Fruit fly (Drosophila melanogaster) whole organism, wandering third instar larva: ENCODE results near the gene CG5435.
A peak's percentile ranks its signal among the peaks of the same experiment; 100 is the strongest.

Experiments
- Abd-B ChIP-seq: fragments of >200 bp; optimal IDR thresholded peaks from 2 replicates; lab custom pipeline; 2017; ENCODE audit warnings: missing biosample characterization, missing genetic modification characterization
- CG32264 ChIP-seq: fragments of 200-800 bp; sonication (Bioruptor generic); optimal IDR thresholded peaks from 2 replicates; lab custom pipeline; 2016; ENCODE audit warnings: missing biosample characterization, missing genetic modification characterization
- CG9705 ChIP-seq: fragments of 200-800 bp; sonication (Bioruptor generic); optimal IDR thresholded peaks from 2 replicates; lab custom pipeline; 2018; ENCODE audit warnings: missing biosample characterization, mild to moderate bottlenecking, missing genetic modification characterization
- CrebA ChIP-seq: fragments of 200-800 bp; sonication (Bioruptor generic); optimal IDR thresholded peaks from 2 replicates; lab custom pipeline; 2016; ENCODE audit warnings: missing biosample characterization, mild to moderate bottlenecking, missing genetic modification characterization, borderline replicate concordance
- Dfd ChIP-seq: fragments of >200 bp; optimal IDR thresholded peaks from 2 replicates; lab custom pipeline; 2017; ENCODE audit warnings: missing biosample characterization, missing genetic modification characterization
- Dif ChIP-seq: fragments of 200-275, 200-300 bp; sonication (Bioruptor generic); optimal IDR thresholded peaks from 2 replicates; lab custom pipeline; 2018; ENCODE audit warnings: missing biosample characterization, missing genetic modification characterization; ENCODE audit not compliant: partially characterized antibody
- GATAd ChIP-seq: sonication (Bioruptor generic); optimal IDR thresholded peaks from 2 replicates; lab custom pipeline; 2016; ENCODE audit warnings: missing biosample characterization, missing genetic modification characterization
- HLH106 ChIP-seq: fragments of 200-800 bp; optimal IDR thresholded peaks from 3 replicates; lab custom pipeline; 2019; ENCODE audit warnings: missing biosample characterization, mild to moderate bottlenecking, missing genetic modification characterization, moderate library complexity
- Hnf4 ChIP-seq: fragments of 200-800 bp; sonication (Bioruptor generic); optimal IDR thresholded peaks from 2 replicates; lab custom pipeline; 2016; ENCODE audit warnings: missing biosample characterization, mild to moderate bottlenecking, missing genetic modification characterization
- Hr78 ChIP-seq: fragments of >200 bp; optimal IDR thresholded peaks from 2 replicates; lab custom pipeline; 2017; ENCODE audit warnings: missing biosample characterization, missing genetic modification characterization
- Hr83 ChIP-seq: fragments of 200-300 bp; sonication (Bioruptor generic); optimal IDR thresholded peaks from 2 replicates; lab custom pipeline; 2016; ENCODE audit warnings: missing biosample characterization, mild to moderate bottlenecking, missing genetic modification characterization, moderate library complexity; ENCODE audit not compliant: poor library complexity, severe bottlenecking
- Jra ChIP-seq: sonication (Bioruptor generic); optimal IDR thresholded peaks from 2 replicates; lab custom pipeline; 2016; ENCODE audit warnings: missing biosample characterization, missing genetic modification characterization
- Mio ChIP-seq: sonication (Bioruptor generic); optimal IDR thresholded peaks from 2 replicates; lab custom pipeline; 2016; ENCODE audit warnings: missing biosample characterization, missing genetic modification characterization
- Myc ChIP-seq: fragments of >200 bp; optimal IDR thresholded peaks from 2 replicates; lab custom pipeline; 2017
- N ChIP-seq: fragments of >200 bp; optimal IDR thresholded peaks from 2 replicates; lab custom pipeline; 2018; ENCODE audit warnings: missing biosample characterization, missing external identifiers, missing genetic modification characterization
- OdsH ChIP-seq: fragments of 200-800 bp; sonication (Bioruptor generic); optimal IDR thresholded peaks from 2 replicates; lab custom pipeline; 2016; ENCODE audit warnings: missing biosample characterization, mild to moderate bottlenecking, missing genetic modification characterization
- Rel ChIP-seq, 2 experiments: fragments of 200-800 bp; sonication (Bioruptor generic) in 1 of 2; optimal IDR thresholded peaks; 2 replicates in 1 of 2; 3 replicates in 1 of 2; lab custom pipeline; 2016 to 2019; ENCODE audit warnings: mild to moderate bottlenecking in 2 of 2, missing biosample characterization in 2 of 2, missing genetic modification characterization in 2 of 2, moderate library complexity in 1 of 2
- Sp1 ChIP-seq: fragments of 200-800 bp; sonication (Bioruptor generic); optimal IDR thresholded peaks from 3 replicates; lab custom pipeline; 2019; ENCODE audit warnings: missing biosample characterization, mild to moderate bottlenecking, missing genetic modification characterization, moderate library complexity
- Vsx2 ChIP-seq: fragments of 200-300, 225-300 bp; sonication (Bioruptor generic); optimal IDR thresholded peaks from 2 replicates; lab custom pipeline; 2018; ENCODE audit warnings: missing biosample characterization, missing genetic modification characterization; ENCODE audit not compliant: partially characterized antibody
- br ChIP-seq: fragments of 200-800 bp; sonication (Bioruptor generic); optimal IDR thresholded peaks from 2 replicates; lab custom pipeline; 2016; ENCODE audit warnings: missing biosample characterization, missing genetic modification characterization
- brk ChIP-seq: fragments of 200-800 bp; sonication (Bioruptor generic); optimal IDR thresholded peaks from 2 replicates; lab custom pipeline; 2016; ENCODE audit warnings: missing biosample characterization, mild to moderate bottlenecking, missing genetic modification characterization
- dl ChIP-seq, 2 experiments: fragments of 175-275, 200-275 bp in 1 of 2; fragments of 200-275 bp in 1 of 2; sonication (Bioruptor generic); optimal IDR thresholded peaks; lab custom pipeline; 2018; ENCODE audit warnings: mild to moderate bottlenecking in 2 of 2, missing biosample characterization in 2 of 2, missing genetic modification characterization in 2 of 2, moderate library complexity in 2 of 2; ENCODE audit not compliant: partially characterized antibody in 2 of 2, insufficient read depth in 1 of 2
- dmrt93B ChIP-seq: fragments of 200-800 bp; sonication (Bioruptor generic); optimal IDR thresholded peaks from 2 replicates; lab custom pipeline; 2018; ENCODE audit warnings: missing biosample characterization, mild to moderate bottlenecking, missing genetic modification characterization
- ey ChIP-seq: fragments of 200-800 bp; sonication (Bioruptor generic); optimal IDR thresholded peaks from 2 replicates; lab custom pipeline; 2016; ENCODE audit warnings: missing biosample characterization, missing genetic modification characterization
- foxo ChIP-seq, 2 experiments: fragments of 200-800 bp; sonication (Bioruptor generic); optimal IDR thresholded peaks; 2 replicates in 1 of 2; 3 replicates in 1 of 2; lab custom pipeline; 2016 to 2017; ENCODE audit warnings: missing biosample characterization in 2 of 2, missing genetic modification characterization in 2 of 2
- fru ChIP-seq: fragments of 200-800 bp; sonication (Bioruptor generic); optimal IDR thresholded peaks from 3 replicates; lab custom pipeline; 2016; ENCODE audit warnings: missing biosample characterization, mild to moderate bottlenecking, missing genetic modification characterization
- h ChIP-seq: fragments of 200-800 bp; sonication (Bioruptor generic); optimal IDR thresholded peaks from 3 replicates; lab custom pipeline; 2016; ENCODE audit warnings: missing biosample characterization, mild to moderate bottlenecking, missing genetic modification characterization
- lola ChIP-seq: fragments of >200 bp; optimal IDR thresholded peaks from 2 replicates; lab custom pipeline; 2017; ENCODE audit warnings: missing biosample characterization, missing genetic modification characterization
- pan ChIP-seq: fragments of >200 bp; optimal IDR thresholded peaks from 2 replicates; lab custom pipeline; 2017
- psq ChIP-seq: fragments of 200-800 bp; sonication (Bioruptor generic); optimal IDR thresholded peaks from 3 replicates; lab custom pipeline; 2017; ENCODE audit warnings: missing biosample characterization, mild to moderate bottlenecking, missing genetic modification characterization, moderate library complexity
- rgr ChIP-seq: fragments of 200-800 bp; sonication (Bioruptor generic); optimal IDR thresholded peaks from 3 replicates; lab custom pipeline; 2016; ENCODE audit warnings: missing biosample characterization, mild to moderate bottlenecking, missing genetic modification characterization
- sage ChIP-seq: fragments of 200-800 bp; sonication (Bioruptor generic); optimal IDR thresholded peaks from 2 replicates; lab custom pipeline; 2016; ENCODE audit warnings: missing biosample characterization, mild to moderate bottlenecking, missing genetic modification characterization
- tai ChIP-seq: sonication (Bioruptor generic); optimal IDR thresholded peaks from 2 replicates; lab custom pipeline; 2016; ENCODE audit warnings: missing biosample characterization, missing genetic modification characterization
- woc ChIP-seq: sonication (Bioruptor generic); optimal IDR thresholded peaks from 2 replicates; lab custom pipeline; 2016; ENCODE audit warnings: missing biosample characterization, mild to moderate bottlenecking, missing genetic modification characterization

The CG5435 gene

DNA sequence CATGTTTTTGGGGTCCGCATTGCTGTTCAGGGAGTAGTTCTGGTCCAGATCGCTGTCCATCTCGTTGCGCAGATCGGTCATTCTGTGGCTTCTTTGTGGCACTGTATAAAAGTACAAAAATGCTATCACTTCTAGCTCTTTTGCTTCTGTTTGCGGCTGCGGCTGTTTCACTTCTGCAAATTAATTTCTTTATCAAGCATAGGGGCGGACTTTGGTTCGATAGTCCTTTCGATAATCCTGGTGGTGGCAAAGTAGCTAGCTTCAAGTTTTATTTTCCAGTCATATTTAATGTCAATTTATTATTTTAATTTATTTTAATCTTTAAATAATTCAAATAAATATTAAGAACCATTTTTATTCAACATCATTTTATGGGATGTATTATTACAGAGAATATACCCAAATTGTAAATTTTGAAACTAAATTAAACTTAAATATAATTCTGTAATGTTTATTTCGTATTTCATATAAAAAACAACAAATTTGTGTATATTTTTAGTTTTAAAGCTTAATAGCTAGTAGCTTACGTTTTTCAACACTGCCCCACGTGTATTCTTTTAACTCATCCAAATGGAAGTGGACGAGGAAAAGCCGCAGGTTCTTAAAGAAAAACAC is 3.1 kb downstream of the CG5435 start, which contains the start of the genes CG5446 and Trm1 (continued):
- TF ChIP-seq CG9705 = no peak

DNA sequence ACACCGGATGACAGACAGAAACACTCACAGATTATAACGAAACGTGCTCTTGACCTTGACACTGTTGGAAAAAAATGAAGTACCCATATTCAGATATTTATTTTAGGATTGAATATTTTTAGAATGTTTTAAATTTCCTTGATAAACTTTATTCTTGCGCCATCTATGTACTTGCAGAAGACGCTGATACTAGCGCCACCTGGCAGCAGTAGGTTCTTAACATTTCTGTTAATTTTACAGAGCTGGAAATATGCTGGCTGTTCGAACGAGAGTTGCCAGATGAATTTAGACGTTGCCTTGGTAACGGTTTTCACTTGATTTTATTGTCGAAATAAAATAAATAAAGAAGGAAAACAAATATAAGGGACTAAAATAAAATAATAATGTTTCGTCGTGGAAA is 6.1 kb downstream of the CG5435 start, which contains the start of gene Fam92:
TSS of gene Fam92 (plus strand) at position 350 of the 400 bp plus-strand sequence.
- peak; percentile 34 for TF ChIP-seq CG9705
- TF ChIP-seq dmrt93B (GFP tag; lab: Kevin White, UChicago) = no peak
- TF ChIP-seq br = peak; percentile 68
- TF ChIP-seq Sp1 (GFP tag; lab: Kevin White, UChicago) = no peak
- TF ChIP-seq foxo (GFP tag; optimal IDR thresholded peaks at IDR 0.05; lab: Kevin White, UChicago) = peak in 1 of 2 experiments; percentile 74
- peak; percentile 46 for TF ChIP-seq ey
- no peak for TF ChIP-seq lola (GFP tag; lab: Kevin White, UChicago)
- TF ChIP-seq pan (lab: Kevin White, UChicago) = no peak
- no peak for TF ChIP-seq Dfd (GFP tag; lab: Kevin White, UChicago)
- TF ChIP-seq brk = no peak
- peak; percentile 64 for TF ChIP-seq Myc (lab: Kevin White, UChicago)
- peak; percentile 55 for TF ChIP-seq sage (GFP tag; lab: Kevin White, UChicago)
- peak; percentile 46 for TF ChIP-seq Jra
- TF ChIP-seq Abd-B (GFP tag; lab: Kevin White, UChicago) = no peak
- no peak for TF ChIP-seq Vsx2 (GFP tag; lab: Kevin White, UChicago)
- TF ChIP-seq Hr83 (GFP tag; lab: Kevin White, UChicago) = peak; percentile 39
- TF ChIP-seq GATAd (GFP tag; lab: Kevin White, UChicago) = no peak
- no peak for TF ChIP-seq tai
- TF ChIP-seq Hnf4 (GFP tag; lab: Kevin White, UChicago) = peak; percentile 54
- TF ChIP-seq N (GFP tag; lab: Kevin White, UChicago) = no peak
- TF ChIP-seq woc = no peak
- no peak for TF ChIP-seq dl (GFP tag; optimal IDR thresholded peaks at IDR 0.05; lab: Kevin White, UChicago; ENCODE audit: insufficient read depth in 1 of 2, partially characterized antibody in 2 of 2)
- TF ChIP-seq rgr = peak; percentile 69
- TF ChIP-seq CrebA = no peak
- peak; percentile 57 for TF ChIP-seq OdsH (GFP tag; lab: Kevin White, UChicago)
- TF ChIP-seq CG32264 = peak; percentile 10
- no peak for TF ChIP-seq Hr78 (GFP tag; lab: Kevin White, UChicago)
- TF ChIP-seq Rel (GFP tag; optimal IDR thresholded peaks at IDR 0.05; lab: Kevin White, UChicago) = no peak
- peak; percentile 11 for TF ChIP-seq Rel (tag; optimal IDR thresholded peaks at IDR 0.05; lab: Kevin White, UChicago)
- TF ChIP-seq Mio = peak; percentile 43
- TF ChIP-seq HLH106 (tag; lab: Kevin White, UChicago) = peak; percentile 47
- TF ChIP-seq psq = peak; percentile 32
- TF ChIP-seq Dif = no peak
- peak; percentile 67 for TF ChIP-seq fru (GFP tag; lab: Kevin White, UChicago)
- TF ChIP-seq h (GFP tag; lab: Kevin White, UChicago) = peak; percentile 66

DNA sequence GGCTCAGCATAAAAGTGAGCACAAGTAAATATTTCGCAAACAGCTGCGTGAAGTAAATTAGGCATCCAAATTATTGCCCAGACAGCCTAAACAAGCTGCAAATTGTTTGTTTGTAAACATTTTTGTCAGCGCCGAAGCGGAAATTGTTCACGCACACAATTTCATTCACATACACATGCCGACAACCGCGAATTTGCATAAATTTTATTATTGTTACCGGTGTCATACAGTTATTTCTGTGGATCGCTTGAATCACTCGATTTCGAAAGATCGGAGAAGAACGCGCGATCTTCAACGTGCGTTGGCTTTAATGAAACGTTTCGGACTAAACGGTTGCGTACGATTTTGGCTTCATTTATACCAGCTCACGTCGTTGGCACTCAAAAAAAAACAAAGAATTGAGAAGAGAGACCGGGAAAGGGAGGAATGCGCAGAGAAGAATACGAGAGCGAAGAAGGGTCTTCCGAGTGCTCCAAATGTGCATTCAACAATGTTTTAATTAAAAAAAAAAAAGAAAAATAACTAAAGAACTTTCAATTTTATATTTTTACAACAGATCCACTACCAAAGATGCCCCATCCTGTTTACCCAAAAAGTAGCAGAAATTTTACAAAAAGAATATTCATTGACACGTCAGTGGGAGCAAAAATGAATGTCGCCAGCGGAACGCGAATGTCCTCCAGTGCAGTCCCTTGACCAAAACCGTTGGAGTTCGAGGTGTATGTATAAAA is 7.4 kb downstream of the CG5435 start, which contains the start of gene vir-1:
TSS of gene vir-1 (minus strand) at position 334 of the 731 bp plus-strand sequence.
- TF ChIP-seq Dif (peak; percentile 36), psq (peak; percentile 19), Dfd (GFP tag; lab: Kevin White, UChicago) (no peak)
- TF ChIP-seq, all 38 proteins: peak for 2
